Fruit fly (Drosophila melanogaster): ENCODE results near the gene CG46460.

CG46460 gene

DNA sequence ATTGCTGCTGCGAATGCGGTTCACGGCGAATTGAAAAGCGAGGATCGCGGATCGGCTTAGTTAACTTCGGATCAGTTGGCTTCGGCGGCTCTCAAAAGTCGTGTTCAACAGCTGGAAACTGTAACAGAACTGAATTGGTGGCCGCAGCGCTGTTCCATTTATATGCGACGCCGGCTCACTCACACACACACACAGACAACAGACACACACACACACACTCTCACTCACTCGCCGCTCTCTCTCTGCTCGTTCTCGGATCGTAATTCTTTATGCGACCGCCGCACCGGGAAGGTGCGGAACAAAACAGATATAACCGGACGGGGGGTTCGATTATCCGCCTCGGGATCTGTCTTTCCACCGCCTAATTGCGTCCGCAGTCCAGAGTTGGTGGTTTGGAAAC lies at the start of gene CG46460:
TSS of gene CG46460 (minus strand) at position 139 of the 400 bp plus-strand sequence.
- TF ChIP-seq CG8478 (optimal IDR thresholded peaks at IDR 0.05): peak; percentile 15
- no peak for TF ChIP-seq usp (GFP tag; optimal IDR thresholded peaks at IDR 0.05)
- no peak for TF ChIP-seq EcR (GFP tag; optimal IDR thresholded peaks at IDR 0.05)
- no peak for TF ChIP-seq pan (optimal IDR thresholded peaks at IDR 0.05)
- TF ChIP-seq Dll (optimal IDR thresholded peaks at IDR 0.05): peak; percentile 70

DNA sequence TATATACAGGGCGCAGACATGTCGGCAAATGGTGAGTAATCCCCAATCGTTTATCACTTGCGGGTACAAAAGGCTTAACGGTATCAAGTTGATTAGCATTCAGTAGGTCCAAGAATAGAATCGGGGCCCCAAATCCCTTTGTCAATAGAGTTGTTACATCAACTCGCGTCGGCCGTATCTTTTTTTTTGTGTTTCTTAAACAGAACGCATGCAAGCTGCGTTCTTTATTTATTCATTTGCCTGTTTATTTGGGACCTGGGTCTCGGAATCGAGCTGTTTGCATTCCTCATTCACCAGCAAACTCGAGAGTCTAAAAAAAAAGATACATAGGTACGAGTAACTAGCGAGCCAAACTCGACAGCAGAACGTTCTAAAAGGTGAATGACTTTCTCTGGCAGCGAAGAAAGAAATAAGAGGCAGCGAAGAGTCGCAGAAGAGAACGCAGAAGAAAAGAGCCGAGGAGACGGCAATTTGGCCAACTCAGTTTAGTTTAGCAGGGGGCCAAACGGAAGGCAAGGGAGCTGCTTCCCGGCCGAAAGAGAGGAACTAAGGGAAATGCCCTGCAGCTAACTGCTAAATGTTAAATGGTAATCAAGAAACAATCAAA lies 45.2 kb upstream of the CG46460 start:
- TF ChIP-seq EcR (GFP tag; optimal IDR thresholded peaks at IDR 0.05) (peak; percentile 13 to 89), CG8478 (optimal IDR thresholded peaks at IDR 0.05) (no peak)

DNA sequence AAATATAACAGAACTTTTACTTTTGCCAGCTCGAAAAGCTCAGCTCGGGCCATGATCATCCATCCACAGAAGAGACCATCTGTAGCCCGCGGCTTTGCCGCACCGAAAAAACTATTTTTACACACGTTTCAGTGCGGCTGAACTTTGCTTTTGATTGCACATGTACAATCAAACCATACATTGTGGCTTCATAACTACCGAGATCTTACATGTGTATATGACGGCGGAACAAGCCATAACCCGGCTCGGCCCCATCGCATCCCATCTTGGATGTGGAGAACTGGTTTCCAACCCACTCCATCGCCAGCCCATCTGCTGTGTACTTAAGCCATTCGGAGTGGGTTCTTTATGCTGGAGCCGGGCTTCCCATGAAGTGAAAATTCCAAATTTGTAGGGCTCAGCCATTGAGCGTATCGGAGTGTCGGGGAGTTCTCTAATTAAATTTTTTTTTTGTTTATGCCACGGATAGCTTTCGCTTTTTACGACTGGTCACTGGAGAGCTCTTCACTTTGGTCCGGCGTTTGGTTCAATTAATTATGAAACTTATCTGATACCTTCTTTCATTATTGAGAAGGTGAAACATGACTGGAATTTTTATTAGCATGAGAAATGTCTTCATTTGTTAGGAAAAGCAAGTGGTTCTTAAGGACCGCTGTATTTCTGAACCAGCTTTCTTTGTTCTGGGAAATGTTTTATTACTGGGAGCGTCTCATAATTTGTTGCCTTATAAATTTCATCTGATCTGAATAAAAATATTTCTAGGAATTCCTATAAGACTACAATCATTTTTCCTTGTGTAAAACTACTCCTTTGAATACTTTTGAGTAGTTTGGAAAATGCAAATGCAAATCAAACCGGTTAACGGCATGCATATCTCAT lies 44.1 kb upstream of the CG46460 start:
- TF ChIP-seq CG8478 (optimal IDR thresholded peaks at IDR 0.05) (no peak), psq (optimal IDR thresholded peaks at IDR 0.05) (no peak), EcR (GFP tag; optimal IDR thresholded peaks at IDR 0.05) (no peak), pan (optimal IDR thresholded peaks at IDR 0.05) (no peak), Dll (optimal IDR thresholded peaks at IDR 0.05) (no peak), usp (GFP tag; optimal IDR thresholded peaks at IDR 0.05) (no peak)

DNA sequence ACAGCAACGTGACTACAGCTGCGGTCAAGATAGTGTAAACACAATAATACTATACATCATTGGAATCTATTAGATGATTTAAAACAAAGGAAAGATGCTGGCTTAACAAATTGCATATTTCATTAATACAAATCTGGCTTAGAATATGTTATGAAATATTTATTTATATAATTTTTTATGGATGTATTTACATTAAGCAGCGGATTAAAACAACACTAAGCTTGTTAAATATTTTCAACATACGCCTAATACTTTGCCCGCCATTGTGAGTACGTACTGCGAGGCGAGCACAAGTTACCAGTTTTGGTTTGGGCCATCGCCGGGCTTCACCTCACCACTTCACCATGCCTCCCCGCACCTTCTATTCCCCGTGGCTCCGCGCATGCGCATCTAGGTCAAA lies 42.8 kb upstream of the CG46460 start:
- TF ChIP-seq pan (optimal IDR thresholded peaks at IDR 0.05) (no peak), CG8478 (optimal IDR thresholded peaks at IDR 0.05) (no peak), usp (GFP tag; optimal IDR thresholded peaks at IDR 0.05) (no peak), EcR (GFP tag; optimal IDR thresholded peaks at IDR 0.05) (no peak), psq (optimal IDR thresholded peaks at IDR 0.05) (no peak), Dll (optimal IDR thresholded peaks at IDR 0.05) (no peak)

DNA sequence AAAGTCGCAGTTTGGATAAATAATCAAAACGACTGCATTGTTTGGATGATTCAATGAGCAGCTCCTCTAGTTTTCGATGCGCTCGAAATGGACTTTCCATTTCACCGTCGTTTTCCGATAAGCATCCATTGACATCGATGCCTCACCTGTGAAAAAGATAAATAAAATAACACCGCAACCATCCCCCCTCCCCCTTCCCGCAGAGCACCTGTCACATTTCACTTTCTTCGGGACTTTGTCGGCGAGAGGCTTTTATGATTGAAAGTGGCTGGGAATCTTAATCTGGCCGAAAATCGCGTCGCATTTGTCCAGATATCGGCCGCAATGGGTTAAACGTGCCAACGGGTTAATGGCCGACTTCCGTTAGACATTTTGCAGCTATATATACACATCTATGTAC lies 42.1 kb upstream of the CG46460 start:
- TF ChIP-seq EcR (GFP tag; optimal IDR thresholded peaks at IDR 0.05): no peak
- no peak for TF ChIP-seq Dll (optimal IDR thresholded peaks at IDR 0.05)
- TF ChIP-seq usp (GFP tag; optimal IDR thresholded peaks at IDR 0.05): no peak
- TF ChIP-seq CG8478 (optimal IDR thresholded peaks at IDR 0.05): no peak
- TF ChIP-seq psq (optimal IDR thresholded peaks at IDR 0.05): no peak
- TF ChIP-seq pan (optimal IDR thresholded peaks at IDR 0.05): no peak

DNA sequence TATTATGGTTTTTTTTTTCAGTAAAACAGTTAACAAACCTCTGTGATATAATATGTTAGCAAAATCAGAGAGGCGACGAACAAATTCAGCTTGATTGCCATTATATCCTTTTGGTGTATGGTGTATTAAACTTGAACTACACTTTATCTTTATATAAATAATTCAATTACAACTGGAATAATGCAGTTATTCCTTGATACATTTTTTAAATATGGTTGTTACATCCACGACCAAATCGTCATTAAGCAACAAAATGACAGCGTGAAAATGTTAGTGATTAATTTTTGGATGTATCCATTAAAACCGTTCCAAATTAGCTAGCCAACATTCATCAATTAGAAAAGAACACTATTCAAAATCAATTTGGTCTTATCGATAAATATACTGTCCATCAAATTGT lies 40.3 kb upstream of the CG46460 start, which contains the start of gene CG33764:
TSS of gene CG33764 (minus strand) at position 101 of the 400 bp plus-strand sequence.
- no peak for TF ChIP-seq CG8478 (optimal IDR thresholded peaks at IDR 0.05)
- no peak for TF ChIP-seq pan (optimal IDR thresholded peaks at IDR 0.05)
- no peak for TF ChIP-seq psq (optimal IDR thresholded peaks at IDR 0.05)
- TF ChIP-seq EcR (GFP tag; optimal IDR thresholded peaks at IDR 0.05): no peak
- no peak for TF ChIP-seq Dll (optimal IDR thresholded peaks at IDR 0.05)
- TF ChIP-seq usp (GFP tag; optimal IDR thresholded peaks at IDR 0.05): no peak

DNA sequence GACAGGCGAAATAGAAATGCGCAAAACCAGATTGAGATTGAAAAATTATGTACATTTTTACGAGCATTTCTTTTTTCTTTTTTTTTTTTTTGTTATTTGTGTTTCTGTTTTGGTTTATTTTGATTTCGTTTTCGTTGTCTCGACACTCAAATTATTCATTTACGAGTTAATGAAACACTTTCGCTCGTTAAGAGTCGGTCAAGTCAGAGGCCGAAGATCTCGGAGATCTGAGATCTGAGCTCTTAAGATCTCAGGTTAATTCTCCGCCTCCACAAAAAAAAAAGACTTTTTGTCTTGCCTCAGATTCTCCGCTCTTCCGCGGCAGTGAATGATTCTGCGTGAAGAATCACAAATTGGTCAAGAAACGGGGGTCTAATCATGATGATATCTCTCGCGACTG lies 38.7 kb upstream of the CG46460 start:
- TF ChIP-seq usp (GFP tag; optimal IDR thresholded peaks at IDR 0.05): no peak
- TF ChIP-seq CG8478 (optimal IDR thresholded peaks at IDR 0.05): no peak
- no peak for TF ChIP-seq psq (optimal IDR thresholded peaks at IDR 0.05)
- TF ChIP-seq pan (optimal IDR thresholded peaks at IDR 0.05): no peak
- TF ChIP-seq EcR (GFP tag; optimal IDR thresholded peaks at IDR 0.05): no peak
- no peak for TF ChIP-seq Dll (optimal IDR thresholded peaks at IDR 0.05)

DNA sequence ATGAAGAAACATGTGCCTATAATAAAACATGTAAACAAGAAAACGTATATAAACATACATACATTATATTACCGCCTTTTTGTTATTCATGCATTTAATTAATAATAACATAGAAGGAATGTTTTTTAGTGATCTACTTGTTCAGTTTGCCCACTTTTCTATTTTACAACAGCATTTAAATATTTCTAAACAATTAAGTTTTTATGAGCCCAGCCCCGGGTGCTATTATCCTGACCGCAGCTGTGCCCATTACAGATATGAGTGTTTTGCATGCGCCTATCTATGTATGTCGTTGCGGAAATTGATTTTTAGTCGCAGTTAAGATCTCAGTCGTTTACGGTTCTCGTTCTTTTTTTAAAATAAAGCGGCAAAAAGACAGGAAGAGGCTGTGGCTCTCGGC lies 37.9 kb upstream of the CG46460 start:
- no peak for TF ChIP-seq CG8478 (optimal IDR thresholded peaks at IDR 0.05)
- no peak for TF ChIP-seq pan (optimal IDR thresholded peaks at IDR 0.05)
- no peak for TF ChIP-seq Dll (optimal IDR thresholded peaks at IDR 0.05)
- TF ChIP-seq EcR (GFP tag; optimal IDR thresholded peaks at IDR 0.05): no peak
- no peak for TF ChIP-seq psq (optimal IDR thresholded peaks at IDR 0.05)
- no peak for TF ChIP-seq usp (GFP tag; optimal IDR thresholded peaks at IDR 0.05)

DNA sequence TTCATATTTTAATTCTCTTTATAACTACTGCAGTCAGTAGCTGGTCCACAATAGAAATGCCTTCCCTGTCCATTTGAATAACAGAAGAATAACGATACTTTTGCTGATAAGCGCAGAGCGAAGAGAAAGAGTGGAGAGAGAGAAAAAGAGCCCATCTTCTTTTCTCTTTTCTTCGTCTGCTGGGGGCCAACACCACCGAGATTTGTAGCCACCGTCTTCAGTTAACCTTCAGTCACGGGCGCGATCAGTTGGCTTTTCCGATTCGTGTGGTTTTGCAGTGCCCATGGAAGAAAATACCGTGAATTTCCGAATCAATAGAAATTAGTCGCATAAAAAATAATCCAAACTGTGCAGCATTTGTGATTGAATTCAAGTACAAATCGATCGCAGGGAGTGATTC lies 36.4 kb upstream of the CG46460 start, which contains the start of gene CG1273:
TSS of gene CG1273 (plus strand) at position 218 of the 400 bp plus-strand sequence.
- TF ChIP-seq usp (GFP tag; optimal IDR thresholded peaks at IDR 0.05) (no peak), EcR (GFP tag; optimal IDR thresholded peaks at IDR 0.05) (no peak), psq (optimal IDR thresholded peaks at IDR 0.05) (no peak), CG8478 (optimal IDR thresholded peaks at IDR 0.05) (no peak), pan (optimal IDR thresholded peaks at IDR 0.05) (no peak), Dll (optimal IDR thresholded peaks at IDR 0.05) (no peak)

DNA sequence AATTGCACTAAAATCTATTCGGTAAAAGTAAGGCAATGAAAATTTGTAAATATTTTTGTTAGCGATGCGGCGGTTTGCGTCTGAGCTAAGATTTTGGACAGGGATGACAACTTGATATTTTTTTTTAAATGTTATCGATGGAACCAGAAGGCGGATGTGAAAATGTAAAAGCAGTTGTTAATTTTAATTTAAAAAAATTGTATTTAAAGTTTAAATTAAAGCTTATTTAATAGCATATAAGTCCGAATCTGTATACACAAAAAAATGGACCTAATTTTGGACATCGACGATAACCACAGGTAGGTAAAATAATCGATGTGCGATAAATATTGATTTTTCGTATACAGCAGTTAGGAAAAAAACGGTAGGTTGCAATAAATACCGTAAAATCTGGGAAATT lies 35.3 kb upstream of the CG46460 start, which contains the start of the genes CG11586 and VhaM9.7-a:
TSS of gene CG11586 (minus strand) at position 87 of the 400 bp plus-strand sequence.
TSS of gene VhaM9.7-a (plus strand) at position 322 of the 400 bp plus-strand sequence.
- no peak for TF ChIP-seq Dll (optimal IDR thresholded peaks at IDR 0.05)
- TF ChIP-seq usp (GFP tag; optimal IDR thresholded peaks at IDR 0.05): no peak
- no peak for TF ChIP-seq CG8478 (optimal IDR thresholded peaks at IDR 0.05)
- TF ChIP-seq EcR (GFP tag; optimal IDR thresholded peaks at IDR 0.05): no peak
- no peak for TF ChIP-seq pan (optimal IDR thresholded peaks at IDR 0.05)
- no peak for TF ChIP-seq psq (optimal IDR thresholded peaks at IDR 0.05)

DNA sequence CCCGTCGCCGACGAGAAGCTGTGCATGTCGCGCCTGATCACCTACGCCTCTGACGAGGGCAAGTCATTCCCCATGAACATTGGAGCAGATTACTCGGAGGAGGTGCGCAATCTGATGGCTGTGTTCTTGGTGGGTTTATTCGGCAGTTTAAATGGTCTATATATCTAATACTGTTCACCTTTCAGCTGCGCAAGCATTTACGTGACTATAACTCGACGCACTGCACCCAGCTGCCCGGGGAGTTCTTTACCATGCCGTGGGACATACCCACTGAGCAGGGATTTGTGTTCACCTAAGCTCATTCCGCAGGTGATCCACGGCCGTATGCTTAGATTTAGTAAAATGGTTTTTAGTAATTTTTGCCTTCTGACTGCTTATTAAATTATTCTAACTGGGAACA lies 34.1 kb upstream of the CG46460 start:
- TF ChIP-seq usp (GFP tag; optimal IDR thresholded peaks at IDR 0.05): no peak
- TF ChIP-seq psq (optimal IDR thresholded peaks at IDR 0.05): no peak
- no peak for TF ChIP-seq pan (optimal IDR thresholded peaks at IDR 0.05)
- TF ChIP-seq EcR (GFP tag; optimal IDR thresholded peaks at IDR 0.05): no peak
- TF ChIP-seq CG8478 (optimal IDR thresholded peaks at IDR 0.05): no peak
- no peak for TF ChIP-seq Dll (optimal IDR thresholded peaks at IDR 0.05)

DNA sequence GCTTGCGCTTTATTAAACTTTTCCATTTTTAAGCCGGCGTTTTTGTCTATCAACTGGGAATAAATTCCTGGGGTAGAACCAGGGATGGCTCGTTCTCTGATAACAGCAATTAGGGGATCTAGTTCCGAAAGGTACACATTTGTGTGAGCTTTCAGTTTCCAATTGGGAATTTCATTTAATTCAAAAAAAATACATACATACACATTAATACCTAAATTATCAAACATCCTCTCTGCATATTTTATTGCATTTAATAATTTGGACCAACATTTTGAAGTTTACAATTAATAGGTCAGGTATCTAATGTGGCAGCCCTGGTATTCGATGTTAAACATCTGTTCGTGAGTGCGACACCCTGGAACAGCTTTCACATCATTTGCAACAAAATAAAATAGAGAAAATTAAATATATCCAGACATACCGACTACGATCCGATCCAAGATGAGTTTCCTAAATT lies 32.0 kb upstream of the CG46460 start, which contains the start of the genes CG15011 and CG1309:
TSS of gene CG15011 (minus strand) at position 51 of the 457 bp plus-strand sequence.
TSS of gene CG1309 (plus strand) at position 329 of the 457 bp plus-strand sequence.
- TF ChIP-seq pan (optimal IDR thresholded peaks at IDR 0.05) (no peak), Dll (optimal IDR thresholded peaks at IDR 0.05) (no peak), usp (GFP tag; optimal IDR thresholded peaks at IDR 0.05) (no peak), EcR (GFP tag; optimal IDR thresholded peaks at IDR 0.05) (no peak), CG8478 (optimal IDR thresholded peaks at IDR 0.05) (no peak), psq (optimal IDR thresholded peaks at IDR 0.05) (no peak)
